Worm (Caenorhabditis elegans) whole organism, L1 larva: ENCODE data around the gene sre-12.

Experiments used
- C04F5.9 ChIP-seq: sonication (generic microtip); optimal IDR thresholded peaks from 2 replicates; lab custom pipeline; 2016; ENCODE audit warnings: missing genetic modification characterization, missing compliant biosample characterization
- F16B12.6 ChIP-seq: fragments of 150-350 bp; optimal IDR thresholded peaks from 2 replicates; lab custom pipeline; 2014; ENCODE audit warnings: missing biosample characterization, missing genetic modification characterization
- aha-1 ChIP-seq: fragments of 150-350 bp; optimal IDR thresholded peaks from 2 replicates; lab custom pipeline; 2014; ENCODE audit warnings: missing biosample characterization, missing genetic modification characterization
- alr-1 ChIP-seq: fragments of 200-800 bp; sonication (Bioruptor generic); optimal IDR thresholded peaks from 2 replicates; lab custom pipeline; 2018; ENCODE audit warnings: borderline replicate concordance, mild to moderate bottlenecking, missing genetic modification characterization, missing compliant biosample characterization
- ama-1 ChIP-seq: fragments of 150-350 bp; optimal IDR thresholded peaks from 2 replicates; lab custom pipeline; 2014
- blmp-1 ChIP-seq: fragments of 150-350 bp; optimal IDR thresholded peaks from 2 replicates; lab custom pipeline; 2014; ENCODE audit warnings: missing biosample characterization, missing genetic modification characterization
- ceh-82 ChIP-seq, 3 experiments: fragments of 150-350 bp in 1 of 3; sonication (generic microtip) in 2 of 3; optimal IDR thresholded peaks; 2 replicates each; lab custom pipeline; 2014 to 2017; ENCODE audit warnings: missing biosample characterization in 3 of 3, missing genetic modification characterization in 3 of 3
- ceh-90 ChIP-seq: sonication (generic microtip); optimal IDR thresholded peaks from 2 replicates; lab custom pipeline; 2016; ENCODE audit warnings: missing genetic modification characterization, missing compliant biosample characterization
- dsc-1 ChIP-seq: sonication (generic microtip); optimal IDR thresholded peaks from 2 replicates; lab custom pipeline; 2016; ENCODE audit warnings: mild to moderate bottlenecking, missing genetic modification characterization, missing compliant biosample characterization
- efl-1 ChIP-seq, 4 experiments: fragments of 150-350 bp; optimal IDR thresholded peaks in 3 of 4; peaks in 1 of 4; 1 replicate in 1 of 4; 2 replicates in 3 of 4; lab custom pipeline; 2014; ENCODE audit warnings: missing biosample characterization in 2 of 4, missing genetic modification characterization in 2 of 4, missing genetic modification reagents in 2 of 4
- efl-3 ChIP-seq: fragments of 200-800 bp; sonication (Bioruptor generic); optimal IDR thresholded peaks from 2 replicates; lab custom pipeline; 2018; ENCODE audit warnings: mild to moderate bottlenecking, missing genetic modification characterization, missing compliant biosample characterization
- egl-13 ChIP-seq: sonication (generic microtip); optimal IDR thresholded peaks from 2 replicates; lab custom pipeline; 2016; ENCODE audit warnings: missing genotype, missing genetic modification reagents, missing genetic modification characterization, missing compliant biosample characterization
- egl-27 ChIP-seq, 2 experiments: fragments of 150-350 bp in 1 of 2; sonication (generic microtip); optimal IDR thresholded peaks; 3 replicates each; lab custom pipeline; 2017 to 2018; ENCODE audit warnings: missing biosample characterization in 2 of 2, missing genetic modification characterization in 2 of 2, missing genetic modification reagents in 2 of 2
- elt-2 ChIP-seq: sonication (generic microtip); optimal IDR thresholded peaks from 2 replicates; lab custom pipeline; 2016; ENCODE audit warnings: missing genetic modification characterization, mild to moderate bottlenecking, inconsistent platforms, missing compliant biosample characterization, missing genetic modification reagents
- ets-5 ChIP-seq: fragments of 200-800 bp; sonication (Bioruptor generic); IDR thresholded peaks from 2 replicates; pipeline ENCODE4 v1.3.6; 2022; ENCODE audit warnings: missing genetic modification characterization, missing compliant biosample characterization
- fkh-10 ChIP-seq: sonication (generic microtip); optimal IDR thresholded peaks from 2 replicates; lab custom pipeline; 2017; ENCODE audit warnings: missing biosample characterization, missing genetic modification reagents, missing genetic modification characterization
- fos-1 ChIP-seq: fragments of 150-350 bp; optimal IDR thresholded peaks from 2 replicates; lab custom pipeline; 2014; ENCODE audit warnings: missing biosample characterization, missing genetic modification characterization
- hlh-17 ChIP-seq: fragments of 200-800 bp; sonication (Bioruptor generic); optimal IDR thresholded peaks from 2 replicates; lab custom pipeline; 2018; ENCODE audit warnings: missing genetic modification characterization, mild to moderate bottlenecking, missing compliant biosample characterization, moderate library complexity, borderline replicate concordance
- hlh-4 ChIP-seq: sonication (generic microtip); optimal IDR thresholded peaks from 2 replicates; lab custom pipeline; 2016; ENCODE audit warnings: mild to moderate bottlenecking, missing genetic modification characterization, missing compliant biosample characterization
- irx-1 ChIP-seq: sonication (generic microtip); optimal IDR thresholded peaks from 2 replicates; lab custom pipeline; 2016; ENCODE audit warnings: missing genetic modification characterization, missing compliant biosample characterization
- isw-1 ChIP-seq: fragments of 200-800 bp; sonication (Bioruptor generic); IDR thresholded peaks from 2 replicates; pipeline ENCODE4 v1.3.6; 2022; ENCODE audit warnings: missing genetic modification characterization, missing compliant biosample characterization
- lin-39 ChIP-seq: fragments of 150-350 bp; optimal IDR thresholded peaks from 2 replicates; lab custom pipeline; 2014; ENCODE audit warnings: missing biosample characterization, missing genetic modification reagents, missing genetic modification characterization
- lir-3 ChIP-seq: sonication (generic microtip); optimal IDR thresholded peaks from 2 replicates; lab custom pipeline; 2016; ENCODE audit warnings: mild to moderate bottlenecking, missing genetic modification characterization, moderate library complexity, missing compliant biosample characterization; ENCODE audit not compliant: poor library complexity
- lsy-2 ChIP-seq, 2 experiments: fragments of 150-350 bp; optimal IDR thresholded peaks; 2 replicates each; lab custom pipeline; 2014; ENCODE audit warnings: missing biosample characterization in 2 of 2, missing genetic modification characterization in 2 of 2
- mab-9 ChIP-seq: fragments of 200-800 bp; sonication (Bioruptor generic); IDR thresholded peaks from 2 replicates; pipeline ENCODE4 v1.3.6; 2022; ENCODE audit warnings: missing genetic modification reagents, missing genetic modification characterization, missing compliant biosample characterization
- mdl-1 ChIP-seq, 2 experiments: fragments of 150-350 bp; optimal IDR thresholded peaks; 2 replicates each; lab custom pipeline; 2014 to 2017; ENCODE audit warnings: missing biosample characterization in 2 of 2, missing genetic modification characterization in 2 of 2, inconsistent platforms in 1 of 2
- mep-1 ChIP-seq: fragments of 150-350 bp; optimal IDR thresholded peaks from 2 replicates; lab custom pipeline; 2014; ENCODE audit warnings: missing biosample characterization, missing genetic modification characterization
- nhr-12 ChIP-seq: sonication (generic microtip); optimal IDR thresholded peaks from 2 replicates; lab custom pipeline; 2017; ENCODE audit warnings: missing biosample characterization, missing genetic modification characterization
- nhr-19 ChIP-seq: fragments of 200-800 bp; sonication (Bioruptor generic); conservative IDR thresholded peaks from 2 replicates; pipeline ENCODE4 v1.3.6; 2022; ENCODE audit warnings: missing genetic modification characterization, missing compliant biosample characterization
- nhr-20 ChIP-seq: sonication (generic microtip); optimal IDR thresholded peaks from 2 replicates; lab custom pipeline; 2016; ENCODE audit warnings: mild to moderate bottlenecking, missing genetic modification characterization, missing compliant biosample characterization
- nhr-28 ChIP-seq: fragments of 150-350 bp; optimal IDR thresholded peaks from 2 replicates; lab custom pipeline; 2014; ENCODE audit warnings: missing biosample characterization, missing genetic modification characterization
- nhr-71 ChIP-seq: sonication (generic microtip); optimal IDR thresholded peaks from 2 replicates; lab custom pipeline; 2016; ENCODE audit warnings: mild to moderate bottlenecking, missing genetic modification characterization, moderate library complexity, missing compliant biosample characterization
- nhr-76 ChIP-seq: sonication (generic microtip); optimal IDR thresholded peaks from 2 replicates; lab custom pipeline; 2017; ENCODE audit warnings: missing biosample characterization, missing genetic modification characterization
- nhr-85 ChIP-seq: sonication (generic microtip); peaks from one replicate; lab custom pipeline; 2016; ENCODE audit warnings: missing genetic modification characterization, inconsistent platforms, missing compliant biosample characterization
- pag-3 ChIP-seq: sonication (generic microtip); optimal IDR thresholded peaks from 2 replicates; lab custom pipeline; 2017; ENCODE audit warnings: missing genetic modification characterization, mild to moderate bottlenecking, missing compliant biosample characterization, antibody characterized with exemption, borderline replicate concordance; ENCODE audit not compliant: insufficient read depth
- rnt-1 ChIP-seq: sonication (generic microtip); optimal IDR thresholded peaks from 2 replicates; lab custom pipeline; 2016; ENCODE audit warnings: mild to moderate bottlenecking, missing genetic modification characterization, moderate library complexity, missing compliant biosample characterization
- skn-1 ChIP-seq: fragments of 150-350 bp; optimal IDR thresholded peaks from 2 replicates; lab custom pipeline; 2014; ENCODE audit warnings: missing biosample characterization, missing genetic modification characterization
- snu-23 ChIP-seq: sonication (generic microtip); optimal IDR thresholded peaks from 2 replicates; lab custom pipeline; 2016; ENCODE audit warnings: missing genetic modification characterization, missing compliant biosample characterization
- sptf-1 ChIP-seq: fragments of 150-350 bp; optimal IDR thresholded peaks from 2 replicates; lab custom pipeline; 2014; ENCODE audit warnings: missing biosample characterization, missing genetic modification characterization
- sup-37 ChIP-seq: fragments of 200-800 bp; sonication (Bioruptor generic); optimal IDR thresholded peaks from 2 replicates; lab custom pipeline; 2018; ENCODE audit warnings: mild to moderate bottlenecking, missing genetic modification characterization, missing compliant biosample characterization
- swsn-7 ChIP-seq: sonication (generic microtip); optimal IDR thresholded peaks from 2 replicates; lab custom pipeline; 2016; ENCODE audit warnings: missing genetic modification characterization, missing compliant biosample characterization
- tbx-2 ChIP-seq: sonication (generic microtip); optimal IDR thresholded peaks from 2 replicates; lab custom pipeline; 2016; ENCODE audit warnings: missing genetic modification characterization, missing compliant biosample characterization
- unc-130 ChIP-seq: fragments of 150-350 bp; optimal IDR thresholded peaks from 2 replicates; lab custom pipeline; 2017; ENCODE audit warnings: missing biosample characterization, missing genetic modification characterization, inconsistent platforms
- unc-98 ChIP-seq: fragments of 200-800 bp; sonication (Bioruptor generic); IDR thresholded peaks from 2 replicates; pipeline ENCODE4 v1.3.6; 2022; ENCODE audit warnings: missing genetic modification characterization, missing compliant biosample characterization
- ztf-11 ChIP-seq, 2 experiments: sonication (generic microtip); optimal IDR thresholded peaks; 2 replicates each; lab custom pipeline; 2016 to 2017; ENCODE audit warnings: missing genetic modification characterization in 2 of 2, missing biosample characterization in 1 of 2, missing compliant biosample characterization in 1 of 2
- ztf-4 ChIP-seq: fragments of 150-350 bp; optimal IDR thresholded peaks from 2 replicates; lab custom pipeline; 2014; ENCODE audit warnings: missing biosample characterization, missing genetic modification characterization

The sre-12 gene

DNA sequence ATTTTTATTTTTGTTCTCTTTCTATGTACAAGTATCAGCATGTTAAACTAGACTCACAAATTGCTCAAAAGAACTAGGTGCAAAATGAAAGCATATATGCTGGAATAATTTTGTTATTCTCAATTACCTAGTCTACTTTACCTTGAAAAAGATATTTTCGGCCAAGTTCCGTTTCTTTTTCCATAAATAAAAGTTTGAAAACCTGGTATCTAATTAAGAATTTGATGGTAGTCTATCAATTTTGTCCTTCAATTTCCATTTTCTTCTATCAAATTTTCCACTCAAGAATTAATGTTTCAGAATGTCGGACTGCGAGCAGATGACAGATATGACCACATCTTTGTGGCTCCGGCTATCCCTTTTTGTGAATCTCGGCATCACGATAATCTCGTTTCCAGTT is 24.9 kb upstream of the sre-12 start, which contains the start of gene srab-4:
TSS of gene srab-4 (plus strand) at position 301 of the 400 bp plus-strand sequence.
- TF ChIP-seq lsy-2 (tag; optimal IDR thresholded peaks at IDR 0.05; lab: Kevin White, UChicago) (no peak), egl-27 (tag; optimal IDR thresholded peaks at IDR 0.05; lab: Kevin White, UChicago) (no peak), ceh-82 (tag; optimal IDR thresholded peaks at IDR 0.05; lab: Kevin White, UChicago) (no peak), sup-37 (GFP tag; lab: Kevin White, UChicago) (no peak), alr-1 (no peak), hlh-4 (tag; lab: Kevin White, UChicago) (no peak), lin-39 (tag; lab: Kevin White, UChicago) (no peak), nhr-19 (no peak), nhr-12 (tag; lab: Kevin White, UChicago) (no peak), aha-1 (no peak), fkh-10 (GFP tag; lab: Kevin White, UChicago) (no peak)

DNA sequence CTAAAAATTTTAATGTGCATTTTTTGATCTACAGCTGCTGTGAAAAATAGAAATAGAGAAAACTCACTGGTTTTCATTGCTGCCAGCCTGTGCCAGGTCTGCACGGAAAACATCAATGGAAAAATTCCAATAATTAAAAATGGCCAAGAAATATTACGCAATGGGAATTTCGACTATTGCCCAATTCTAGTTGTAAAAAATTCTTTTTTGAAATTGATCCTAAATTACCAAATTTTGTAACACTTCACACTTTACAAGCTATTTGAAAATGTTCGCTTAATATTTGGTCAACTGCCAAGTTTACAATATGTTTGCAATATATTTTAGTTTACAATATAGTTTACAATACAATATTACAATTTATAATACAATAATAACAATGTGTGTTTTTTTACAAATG is 21.8 kb upstream of the sre-12 start:
- no peak for TF ChIP-seq lir-3 (tag; lab: Kevin White, UChicago)
- TF ChIP-seq elt-2 (tag; lab: Kevin White, UChicago), result peak; percentile 1
- no peak for TF ChIP-seq nhr-76 (tag; lab: Kevin White, UChicago)
- no peak for TF ChIP-seq efl-1 (optimal IDR thresholded peaks at IDR 0.05; lab: Kevin White, UChicago)
- TF ChIP-seq efl-1 (GFP tag; optimal IDR thresholded peaks at IDR 0.05 in 1 of 2; lab: Kevin White, UChicago), result peak in 1 of 2 experiments; percentile 75
- TF ChIP-seq ztf-11 (tag; optimal IDR thresholded peaks at IDR 0.05; lab: Kevin White, UChicago), result no peak
- TF ChIP-seq hlh-17, result no peak
- TF ChIP-seq ceh-82 (tag; optimal IDR thresholded peaks at IDR 0.05; lab: Kevin White, UChicago), result no peak
- TF ChIP-seq mep-1 (tag; lab: Kevin White, UChicago), result no peak
- no peak for TF ChIP-seq nhr-20 (tag; lab: Kevin White, UChicago)
- TF ChIP-seq mab-9 (GFP tag; lab: Robert Waterston, UW), result no peak
- no peak for TF ChIP-seq rnt-1
- no peak for TF ChIP-seq sptf-1 (tag; lab: Kevin White, UChicago)
- no peak for TF ChIP-seq dsc-1
- TF ChIP-seq ztf-4, result no peak

DNA sequence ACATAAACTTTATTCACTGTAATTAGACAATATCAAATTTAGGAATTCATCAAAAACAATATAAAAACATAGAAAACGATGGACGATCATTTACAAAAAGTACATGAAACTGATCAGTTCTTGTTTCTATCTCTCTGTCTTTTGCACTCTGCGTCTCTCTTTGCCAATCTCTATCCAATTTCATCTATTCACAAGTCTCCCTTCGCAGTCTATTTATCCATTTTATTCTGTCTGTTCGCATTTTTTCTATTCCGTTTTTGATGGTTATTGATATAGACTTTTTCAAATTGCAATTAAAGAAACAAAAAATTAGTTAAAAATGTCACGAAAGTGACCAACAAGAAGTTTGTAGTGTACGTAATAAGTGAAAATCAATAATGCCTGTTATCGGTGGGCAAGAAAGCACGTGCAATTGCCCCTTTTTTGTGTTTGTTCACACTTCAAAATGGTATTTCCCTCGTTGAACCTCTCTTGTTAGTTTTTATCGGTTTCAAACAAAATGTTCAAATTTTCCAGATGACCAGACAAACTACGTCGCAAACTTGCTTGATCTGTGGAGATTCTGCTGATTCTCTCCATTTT is 19.5 kb upstream of the sre-12 start, which contains the start of gene nhr-42:
TSS of gene nhr-42 (plus strand) at position 517 of the 582 bp plus-strand sequence.
- TF ChIP-seq nhr-12 (tag; lab: Kevin White, UChicago) (no peak), skn-1 (tag; lab: Kevin White, UChicago) (peak; percentile 2), lin-39 (tag; lab: Kevin White, UChicago) (no peak), tbx-2 (tag; lab: Kevin White, UChicago) (peak; percentile 62), efl-1 (optimal IDR thresholded peaks at IDR 0.05; lab: Kevin White, UChicago) (peak; percentile 2 to 3), efl-1 (GFP tag; optimal IDR thresholded peaks at IDR 0.05 in 1 of 2; lab: Kevin White, UChicago) (peak; percentile 1 to 77), F16B12.6 (tag; lab: Kevin White, UChicago) (no peak), nhr-20 (tag; lab: Kevin White, UChicago) (peak; percentile 68), blmp-1 (tag; lab: Kevin White, UChicago) (peak; percentile 41), snu-23 (peak; percentile 50), unc-98 (GFP tag; lab: Robert Waterston, UW) (no peak), nhr-19 (peak; percentile 29; the same call in 1 of the 2 replicates), mep-1 (tag; lab: Kevin White, UChicago) (peak; percentile 22), fos-1 (no peak), ama-1 (lab: Kevin White, UChicago) (no peak), hlh-4 (tag; lab: Kevin White, UChicago) (no peak), nhr-71 (tag; lab: Kevin White, UChicago) (peak; percentile 50), dsc-1 (no peak), swsn-7 (tag; lab: Kevin White, UChicago) (peak; percentile 17), aha-1 (no peak), egl-13 (no peak), ceh-90 (tag; lab: Kevin White, UChicago) (no peak), irx-1 (peak; percentile 8), unc-130 (tag; lab: Kevin White, UChicago) (no peak), lsy-2 (tag; optimal IDR thresholded peaks at IDR 0.05; lab: Kevin White, UChicago) (peak in 1 of 2 experiments; percentile 21), ztf-4 (no peak), pag-3 (no peak), mdl-1 (tag; optimal IDR thresholded peaks at IDR 0.05; lab: Kevin White, UChicago) (peak in 1 of 2 experiments; percentile 58), nhr-28 (tag; lab: Kevin White, UChicago) (no peak), isw-1 (GFP tag; lab: Robert Waterston, UW) (no peak), efl-3 (GFP tag; lab: Kevin White, UChicago) (no peak), ets-5 (GFP tag; lab: Robert Waterston, UW) (no peak), nhr-85 (tag; lab: Kevin White, UChicago) (peak; percentile 84), C04F5.9 (tag; lab: Kevin White, UChicago) (no peak)
